Fruit fly (Drosophila melanogaster) whole organism, embryonic: Measurements from ENCODE around the gene Nelf-E.

ENCODE experiments used
- Abd-B ChIP-seq: fragments of 200-800 bp; sonication (Bioruptor generic); optimal IDR thresholded peaks from 2 replicates; lab custom pipeline; 2018; ENCODE audit warnings: missing biosample characterization, mild to moderate bottlenecking, missing genetic modification characterization, moderate library complexity
- Aef1 ChIP-seq: fragments of 200-800 bp; sonication (Bioruptor generic); IDR thresholded peaks from 3 replicates; pipeline ENCODE4 v1.3.6; 2022; ENCODE audit warnings: missing biosample characterization, missing genetic modification characterization
- Awh ChIP-seq: fragments of 200-800 bp; sonication (Bioruptor generic); IDR thresholded peaks from 2 replicates; pipeline ENCODE4, ENCODE4 v1.3.6; 2022; ENCODE audit warnings: missing biosample characterization, missing genetic modification characterization
- CG10366 ChIP-seq: fragments of 200-800 bp; sonication (Bioruptor generic); IDR thresholded peaks from 2 replicates; pipeline ENCODE4 v1.3.6; 2022; ENCODE audit warnings: missing biosample characterization, missing genetic modification characterization
- CG12299 ChIP-seq: fragments of 200-800 bp; sonication (Bioruptor generic); optimal IDR thresholded peaks from 2 replicates; lab custom pipeline; 2018; ENCODE audit warnings: missing biosample characterization, mild to moderate bottlenecking, missing genetic modification characterization
- CG14860 ChIP-seq: fragments of 200-800 bp; sonication (Bioruptor generic); IDR thresholded peaks from 3 replicates; pipeline ENCODE4 v1.3.6; 2022; ENCODE audit warnings: missing biosample characterization, missing genetic modification characterization; ENCODE audit not compliant: partially characterized antibody
- CG14965 ChIP-seq: fragments of 200-800 bp; sonication (Bioruptor generic); optimal IDR thresholded peaks from 2 replicates; lab custom pipeline; 2016; ENCODE audit warnings: missing biosample characterization, missing genetic modification characterization, borderline replicate concordance
- CG15269 ChIP-seq: fragments of 200-800 bp; sonication (Bioruptor generic); optimal IDR thresholded peaks from 2 replicates; lab custom pipeline; 2018; ENCODE audit warnings: missing biosample characterization, mild to moderate bottlenecking, missing genetic modification characterization, moderate library complexity
- CG1529 ChIP-seq: fragments of 200-800 bp; sonication (Bioruptor generic); optimal IDR thresholded peaks from 3 replicates; lab custom pipeline; 2018; ENCODE audit warnings: missing biosample characterization, missing genetic modification characterization
- CG1603 ChIP-seq: fragments of 200-800 bp; sonication (Bioruptor generic); optimal IDR thresholded peaks from 2 replicates; lab custom pipeline; 2019; ENCODE audit warnings: missing biosample characterization, mild to moderate bottlenecking, missing genetic modification characterization, moderate library complexity
- CG1647 ChIP-seq: fragments of 200-800 bp; sonication (Bioruptor generic); optimal IDR thresholded peaks from 3 replicates; lab custom pipeline; 2016; ENCODE audit warnings: missing biosample characterization, missing genetic modification characterization
- CG1792 ChIP-seq: fragments of 200-800 bp; sonication (Bioruptor generic); optimal IDR thresholded peaks from 2 replicates; lab custom pipeline; 2016; ENCODE audit warnings: missing biosample characterization, missing genetic modification characterization
- CG18011 ChIP-seq: fragments of 200-800 bp; sonication (Bioruptor generic); optimal IDR thresholded peaks from 2 replicates; lab custom pipeline; 2017; ENCODE audit warnings: missing biosample characterization, missing genetic modification characterization, mild to moderate bottlenecking, moderate library complexity, missing genotype
- CG2712 ChIP-seq: fragments of 200-800 bp; optimal IDR thresholded peaks from 3 replicates; lab custom pipeline; 2019; ENCODE audit warnings: missing biosample characterization, mild to moderate bottlenecking, missing genetic modification characterization, moderate library complexity
- CG31365 ChIP-seq: fragments of 200-800 bp; sonication (Bioruptor generic); optimal IDR thresholded peaks from 2 replicates; lab custom pipeline; 2018; ENCODE audit warnings: missing biosample characterization, mild to moderate bottlenecking, missing genetic modification characterization
- CG3838 ChIP-seq: fragments of 200-800 bp; sonication (Bioruptor generic); optimal IDR thresholded peaks from 3 replicates; lab custom pipeline; 2016; ENCODE audit warnings: missing biosample characterization, missing genetic modification characterization
- CG4328 ChIP-seq: fragments of 200-800 bp; sonication (Bioruptor generic); optimal IDR thresholded peaks from 3 replicates; lab custom pipeline; 2017; ENCODE audit warnings: missing biosample characterization, missing genetic modification reagents, missing genetic modification characterization
- CG8359 ChIP-seq: fragments of 200-800 bp; sonication (Bioruptor generic); optimal IDR thresholded peaks from 2 replicates; lab custom pipeline; 2017; ENCODE audit warnings: missing biosample characterization, mild to moderate bottlenecking, missing genetic modification characterization, borderline replicate concordance
- Dip2 ChIP-seq: fragments of 200-800 bp; sonication (Bioruptor generic); IDR thresholded peaks from 2 replicates; pipeline ENCODE4 v1.3.6; 2022; ENCODE audit warnings: missing biosample characterization, missing genetic modification characterization
- Dp ChIP-seq: fragments of 200-800 bp; sonication (Bioruptor generic); optimal IDR thresholded peaks from 2 replicates; lab custom pipeline; 2018; ENCODE audit warnings: missing biosample characterization, mild to moderate bottlenecking, missing genetic modification characterization, moderate library complexity
- Drgx ChIP-seq: fragments of 200-800 bp; sonication (Bioruptor generic); IDR thresholded peaks from 2 replicates; pipeline ENCODE4 v1.3.6; 2022; ENCODE audit warnings: missing biosample characterization, missing genetic modification characterization
- Eip74EF ChIP-seq, 2 experiments: fragments of 200-800 bp in 1 of 2; fragments of >200 bp in 1 of 2; sonication (Bioruptor generic) in 1 of 2; optimal IDR thresholded peaks; 2 replicates each; lab custom pipeline; 2017 to 2019; ENCODE audit warnings: missing biosample characterization in 2 of 2, missing genetic modification characterization in 2 of 2, mild to moderate bottlenecking in 1 of 2, moderate library complexity in 1 of 2
- Fer3 ChIP-seq: fragments of 200-800 bp; sonication (Bioruptor generic); optimal IDR thresholded peaks from 2 replicates; lab custom pipeline; 2018; ENCODE audit warnings: missing biosample characterization, mild to moderate bottlenecking, missing genetic modification characterization, moderate library complexity
- HmgZ ChIP-seq: fragments of 200-800 bp; sonication (Bioruptor generic); optimal IDR thresholded peaks from 2 replicates; lab custom pipeline; 2018; ENCODE audit warnings: missing biosample characterization, mild to moderate bottlenecking, missing genetic modification characterization
- Hr51 ChIP-seq, 2 experiments: fragments of 200-800 bp; sonication (Bioruptor generic); optimal IDR thresholded peaks; 2 replicates in 1 of 2; 3 replicates in 1 of 2; lab custom pipeline; 2016 to 2018; ENCODE audit warnings: missing biosample characterization in 2 of 2, missing genetic modification characterization in 2 of 2, mild to moderate bottlenecking in 1 of 2, moderate library complexity in 1 of 2
- Jarid2 ChIP-seq: fragments of 200-800 bp; sonication (Bioruptor generic); optimal IDR thresholded peaks from 3 replicates; lab custom pipeline; 2017; ENCODE audit warnings: mild to moderate bottlenecking, missing biosample characterization, missing genetic modification reagents, missing genetic modification characterization
- MBD-R2 ChIP-seq: fragments of 200-800 bp; sonication (Bioruptor generic); IDR thresholded peaks from 2 replicates; pipeline ENCODE4 v1.3.6; 2022; ENCODE audit warnings: missing biosample characterization, missing genetic modification characterization
- Myb ChIP-seq: fragments of 200-800 bp; sonication (Bioruptor generic); optimal IDR thresholded peaks from 2 replicates; lab custom pipeline; 2016; ENCODE audit warnings: missing biosample characterization, missing genetic modification characterization
- PHDP ChIP-seq: fragments of 200-800 bp; sonication (Bioruptor generic); optimal IDR thresholded peaks from 3 replicates; lab custom pipeline; 2018; ENCODE audit warnings: missing biosample characterization, mild to moderate bottlenecking, missing genetic modification characterization, moderate library complexity
- Rfx ChIP-seq: fragments of 200-800 bp; sonication (Bioruptor generic); IDR thresholded peaks from 2 replicates; pipeline ENCODE4 v1.3.6; 2022; ENCODE audit warnings: missing biosample characterization, missing genetic modification characterization
- Spps ChIP-seq: fragments of 200-800 bp; sonication (Bioruptor generic); optimal IDR thresholded peaks from 2 replicates; lab custom pipeline; 2018; ENCODE audit warnings: missing biosample characterization, mild to moderate bottlenecking, missing genetic modification characterization
- eve ChIP-seq, 2 experiments: fragments of >200 bp; optimal IDR thresholded peaks; 2 replicates each; lab custom pipeline; 2017; ENCODE audit warnings: missing biosample characterization in 2 of 2, missing genetic modification characterization in 2 of 2
- fd96Cb ChIP-seq: fragments of 200-800 bp; sonication (Bioruptor generic); optimal IDR thresholded peaks from 2 replicates; lab custom pipeline; 2018; ENCODE audit warnings: missing biosample characterization, mild to moderate bottlenecking, missing genetic modification characterization, moderate library complexity
- fu2 ChIP-seq: fragments of 200-800 bp; sonication (Bioruptor generic); optimal IDR thresholded peaks from 2 replicates; lab custom pipeline; 2016; ENCODE audit warnings: missing biosample characterization, missing genetic modification characterization
- gro ChIP-seq: fragments of 200-800 bp; sonication (Bioruptor generic); optimal IDR thresholded peaks from 2 replicates; lab custom pipeline; 2016; ENCODE audit warnings: missing biosample characterization, missing genetic modification characterization
- hth ChIP-seq: fragments of >200 bp; optimal IDR thresholded peaks from 2 replicates; lab custom pipeline; 2017; ENCODE audit warnings: inconsistent platforms
- mld ChIP-seq: fragments of 200-800 bp; sonication (Bioruptor generic); IDR thresholded peaks from 3 replicates; pipeline ENCODE4 v1.3.6; 2022; ENCODE audit warnings: missing biosample characterization, missing genetic modification characterization; ENCODE audit not compliant: partially characterized antibody
- nom ChIP-seq: fragments of 200-800 bp; sonication (Bioruptor generic); optimal IDR thresholded peaks from 2 replicates; lab custom pipeline; 2017; ENCODE audit warnings: missing biosample characterization, missing genetic modification characterization, mild to moderate bottlenecking, moderate library complexity, missing genetic modification reagents
- odd ChIP-seq: fragments of 200-800 bp; sonication (Bioruptor generic); optimal IDR thresholded peaks from 2 replicates; lab custom pipeline; 2017; ENCODE audit warnings: missing biosample characterization, mild to moderate bottlenecking, missing genetic modification characterization
- p53 ChIP-seq: fragments of 200-800 bp; sonication (Bioruptor generic); optimal IDR thresholded peaks from 2 replicates; lab custom pipeline; 2016; ENCODE audit warnings: missing biosample characterization, missing genetic modification characterization
- pros ChIP-seq: fragments of 200-800 bp; sonication (Bioruptor generic); optimal IDR thresholded peaks from 3 replicates; lab custom pipeline; 2019; ENCODE audit warnings: missing biosample characterization, mild to moderate bottlenecking, missing genetic modification characterization, moderate library complexity
- ro ChIP-seq: fragments of 200-800 bp; sonication (Bioruptor generic); IDR thresholded peaks from 2 replicates; pipeline ENCODE4 v1.3.6; 2022; ENCODE audit warnings: missing biosample characterization, missing genetic modification characterization
- salm ChIP-seq: fragments of 200-800 bp; sonication (Bioruptor generic); optimal IDR thresholded peaks from 2 replicates; lab custom pipeline; 2018; ENCODE audit warnings: missing biosample characterization, mild to moderate bottlenecking, missing genetic modification characterization
- scrt ChIP-seq: fragments of 200-800 bp; sonication (Bioruptor generic); optimal IDR thresholded peaks from 2 replicates; lab custom pipeline; 2018; ENCODE audit warnings: missing biosample characterization, mild to moderate bottlenecking, missing genetic modification characterization, moderate library complexity
- shn ChIP-seq: fragments of 200-800 bp; sonication (Bioruptor generic); optimal IDR thresholded peaks from 3 replicates; lab custom pipeline; 2016; ENCODE audit warnings: missing biosample characterization, missing genetic modification characterization
- slp2 ChIP-seq: fragments of 200-800 bp; sonication (Bioruptor generic); optimal IDR thresholded peaks from 2 replicates; lab custom pipeline; 2016; ENCODE audit warnings: missing biosample characterization, missing genetic modification characterization
- wor ChIP-seq: fragments of 200-800 bp; sonication (Bioruptor generic); IDR thresholded peaks from 2 replicates; pipeline ENCODE4 v1.3.6; 2022; ENCODE audit warnings: missing biosample characterization, missing genetic modification characterization

Nelf-E gene

DNA sequence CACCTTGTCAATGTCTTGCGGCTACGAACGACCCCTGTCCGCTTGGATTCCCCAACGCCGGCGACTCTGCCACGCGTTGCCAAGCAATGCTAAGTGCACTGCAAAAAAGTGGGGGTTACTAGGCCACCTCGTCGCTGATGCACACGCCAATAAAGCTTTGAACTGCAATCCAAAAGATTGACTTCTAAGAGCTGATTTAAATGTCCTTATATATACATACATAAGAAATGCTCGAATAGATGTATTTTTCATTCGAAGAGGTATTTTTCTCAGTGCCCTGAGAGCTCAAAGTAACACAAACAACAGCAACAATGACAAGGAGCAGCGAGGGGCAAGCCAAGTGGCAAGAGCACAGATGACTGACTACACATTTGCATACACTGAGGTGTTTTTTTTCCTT is 6.8 kb upstream of the Nelf-E start:
- no peak for TF ChIP-seq Eip74EF (GFP tag; optimal IDR thresholded peaks at IDR 0.05; lab: Kevin White, UChicago)
- peak; percentile 40; the same call in 1 of the 2 replicates for TF ChIP-seq Drgx

DNA sequence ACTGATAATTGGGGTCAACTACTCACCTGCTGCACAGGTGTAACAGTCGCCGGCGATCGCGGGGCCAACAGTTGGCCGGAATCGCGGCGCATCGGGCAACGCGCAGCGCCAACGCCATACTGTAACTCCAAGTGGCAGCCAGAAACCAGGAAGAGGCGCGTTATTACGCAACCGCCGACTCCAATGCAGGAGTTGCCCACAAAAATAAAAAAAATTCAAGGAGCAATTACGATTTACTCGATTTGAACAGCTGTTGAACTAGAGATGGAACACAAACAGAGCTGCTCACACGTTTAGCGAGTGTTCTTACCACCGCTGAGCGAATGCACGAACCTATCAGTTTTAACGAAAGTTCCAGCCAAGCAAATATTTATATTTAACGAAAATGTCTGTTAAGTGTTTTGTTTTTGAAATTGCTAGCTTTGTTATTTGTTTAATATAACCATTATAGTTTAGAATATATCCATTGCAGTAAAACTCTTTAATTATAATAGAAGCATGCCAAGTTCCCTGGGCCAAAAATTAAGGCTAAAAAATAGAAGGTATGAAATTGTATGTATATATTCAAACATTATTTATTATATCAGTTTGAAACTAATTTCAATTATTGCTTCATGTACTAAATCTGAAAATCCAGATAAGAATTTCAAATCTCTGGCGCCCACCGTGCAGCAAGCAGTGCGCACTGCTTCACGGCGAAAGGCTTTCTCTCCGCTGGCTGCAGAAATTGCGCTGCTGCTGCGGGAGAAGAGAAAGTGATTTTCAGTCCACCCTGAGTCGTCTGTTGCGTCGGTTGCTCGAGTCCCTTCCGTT is 3.4 kb upstream of the Nelf-E start, which contains the start of the genes CG5989 and CG6282:
Gene CG5989 (minus strand): TSS at position 270 of the 813 bp plus-strand sequence.
Gene CG6282 (plus strand): TSS at position 778 of the 813 bp plus-strand sequence.
- TF ChIP-seq p53 = no peak
- no peak for TF ChIP-seq CG4328
- TF ChIP-seq Spps (tag; lab: Kevin White, UChicago) = no peak
- peak; percentile 21 to 34 for TF ChIP-seq Hr51 (GFP tag; optimal IDR thresholded peaks at IDR 0.05; lab: Kevin White, UChicago)
- TF ChIP-seq CG15269 (tag; lab: Kevin White, UChicago) = peak; percentile 41
- TF ChIP-seq Abd-B = no peak
- peak; percentile 99 for TF ChIP-seq MBD-R2 (GFP tag; lab: Robert Waterston, UW)
- TF ChIP-seq shn (GFP tag; lab: Kevin White, UChicago) = no peak
- peak; percentile 64 for TF ChIP-seq Dp (GFP tag; lab: Kevin White, UChicago)
- no peak for TF ChIP-seq mld (GFP tag; lab: Robert Waterston, UW)
- TF ChIP-seq CG1647 (GFP tag; lab: Kevin White, UChicago) = no peak
- TF ChIP-seq CG14860 (GFP tag; lab: Robert Waterston, UW) = no peak
- no peak for TF ChIP-seq hth (lab: Kevin White, UChicago)
- TF ChIP-seq CG1792 = no peak
- no peak for TF ChIP-seq Fer3 (tag; lab: Kevin White, UChicago)
- no peak for TF ChIP-seq fu2 (GFP tag; lab: Kevin White, UChicago)
- TF ChIP-seq slp2 (GFP tag; lab: Kevin White, UChicago) = no peak
- TF ChIP-seq eve (GFP tag; optimal IDR thresholded peaks at IDR 0.05; lab: Kevin White, UChicago) = no peak
- no peak for TF ChIP-seq CG18011 (GFP tag; lab: Kevin White, UChicago)
- peak; percentile 24 for TF ChIP-seq CG2712 (tag; lab: Kevin White, UChicago)
- no peak for TF ChIP-seq CG3838 (GFP tag; lab: Kevin White, UChicago)
- TF ChIP-seq PHDP (tag; lab: Kevin White, UChicago) = no peak
- TF ChIP-seq CG8359 (GFP tag; lab: Kevin White, UChicago) = no peak
- no peak for TF ChIP-seq ro
- no peak for TF ChIP-seq Dip2 (GFP tag; lab: Robert Waterston, UW)
- peak; percentile 32 for TF ChIP-seq CG12299 (tag; lab: Kevin White, UChicago)
- no peak for TF ChIP-seq HmgZ (tag; lab: Kevin White, UChicago)
- TF ChIP-seq CG1529 (GFP tag; lab: Kevin White, UChicago) = no peak
- TF ChIP-seq Drgx = no peak; the same call in 1 of the 2 replicates
- peak; percentile 44 for TF ChIP-seq CG10366 (GFP tag; lab: Robert Waterston, UW)
- TF ChIP-seq wor (GFP tag; lab: Robert Waterston, UW) = 0 out of 2 replicates have a peak, but pooled peaks have one; percentile 18
- TF ChIP-seq Jarid2 (GFP tag; lab: Kevin White, UChicago) = no peak
- TF ChIP-seq CG1603 (tag; lab: Kevin White, UChicago) = peak; percentile 59
- no peak for TF ChIP-seq nom (GFP tag; lab: Kevin White, UChicago)
- TF ChIP-seq pros (GFP tag; lab: Kevin White, UChicago) = no peak
- TF ChIP-seq Myb (GFP tag; lab: Kevin White, UChicago) = peak; percentile 71
- no peak for TF ChIP-seq gro
- TF ChIP-seq scrt (GFP tag; lab: Kevin White, UChicago) = no peak
- no peak for TF ChIP-seq Aef1 (GFP tag; lab: Robert Waterston, UW)
- TF ChIP-seq odd (GFP tag; lab: Kevin White, UChicago) = no peak
- peak; percentile 53 for TF ChIP-seq Rfx (GFP tag; lab: Robert Waterston, UW)
- peak; percentile 96 for TF ChIP-seq CG31365 (tag; lab: Kevin White, UChicago)
- TF ChIP-seq Awh (GFP tag; lab: Robert Waterston, UW) = no peak
- TF ChIP-seq CG14965 (GFP tag; lab: Kevin White, UChicago) = no peak
- no peak for TF ChIP-seq salm (tag; lab: Kevin White, UChicago)
- no peak for TF ChIP-seq fd96Cb
